Worm (Caenorhabditis elegans) whole organism, early embryonic: ENCODE measurements around the gene F09C6.13.

Experiments used
- B0310.2 ChIP-seq: sonication (generic microtip); optimal IDR thresholded peaks from 2 replicates; lab custom pipeline; 2016; ENCODE audit warnings: mild to moderate bottlenecking, missing genetic modification characterization, missing compliant biosample characterization
- F13C5.2 ChIP-seq: sonication (generic microtip); optimal IDR thresholded peaks from 2 replicates; lab custom pipeline; 2017; ENCODE audit warnings: mild to moderate bottlenecking, missing genetic modification characterization, inconsistent platforms, missing compliant biosample characterization
- aly-1 ChIP-seq: sonication (generic microtip); optimal IDR thresholded peaks from 2 replicates; lab custom pipeline; 2016; ENCODE audit warnings: missing genetic modification characterization, missing compliant biosample characterization
- ama-1 ChIP-seq: fragments of 150-350 bp; optimal IDR thresholded peaks from 2 replicates; lab custom pipeline; 2014
- ceh-13 ChIP-seq: fragments of 200-800 bp; sonication (Bioruptor generic); optimal IDR thresholded peaks from 2 replicates; lab custom pipeline; 2018; ENCODE audit warnings: mild to moderate bottlenecking, missing genetic modification characterization, missing compliant biosample characterization
- ceh-36 ChIP-seq: sonication (generic microtip); optimal IDR thresholded peaks from 2 replicates; lab custom pipeline; 2016; ENCODE audit warnings: missing genetic modification characterization, inconsistent platforms, missing compliant biosample characterization
- ets-7 ChIP-seq: sonication (generic microtip); optimal IDR thresholded peaks from 2 replicates; lab custom pipeline; 2016; ENCODE audit warnings: missing genotype, missing genetic modification characterization, missing compliant biosample characterization
- flt-1 ChIP-seq: fragments of 200-800 bp; sonication (Bioruptor generic); IDR thresholded peaks from 2 replicates; pipeline ENCODE4 v1.3.6; 2022; ENCODE audit warnings: missing genetic modification characterization, missing compliant biosample characterization
- hmbx-1 ChIP-seq: sonication (generic microtip); optimal IDR thresholded peaks from 2 replicates; lab custom pipeline; 2016; ENCODE audit warnings: mild to moderate bottlenecking, missing genetic modification characterization, missing compliant biosample characterization
- hmg-4 ChIP-seq: fragments of 200-800 bp; sonication (Bioruptor generic); optimal IDR thresholded peaks from 2 replicates; lab custom pipeline; 2018; ENCODE audit warnings: mild to moderate bottlenecking, missing genetic modification characterization, missing compliant biosample characterization
- hnd-1 ChIP-seq: sonication (generic microtip); optimal IDR thresholded peaks from 2 replicates; lab custom pipeline; 2016; ENCODE audit warnings: missing genetic modification characterization, missing compliant biosample characterization
- pes-1 ChIP-seq: fragments of 200-800 bp; sonication (Bioruptor generic); IDR thresholded peaks from 2 replicates; pipeline ENCODE4 v1.3.6; 2022; ENCODE audit warnings: missing genetic modification reagents, missing genetic modification characterization, missing compliant biosample characterization
- scrt-1 ChIP-seq: fragments of 200-800 bp; sonication (Bioruptor generic); IDR thresholded peaks from 2 replicates; pipeline ENCODE4 v1.3.6; 2022; ENCODE audit warnings: missing genetic modification characterization, missing compliant biosample characterization
- sea-1 ChIP-seq: fragments of 200-800 bp; sonication (Bioruptor generic); conservative IDR thresholded peaks from 2 replicates; pipeline ENCODE4 v1.3.6; 2022; ENCODE audit warnings: missing genetic modification characterization, missing compliant biosample characterization
- tbx-11 ChIP-seq: fragments of 200-800 bp; sonication (Bioruptor generic); IDR thresholded peaks from 2 replicates; pipeline ENCODE4 v1.3.6; 2022; ENCODE audit warnings: missing genetic modification characterization, missing compliant biosample characterization
- tbx-37 ChIP-seq: fragments of 200-800 bp; sonication (Bioruptor generic); conservative IDR thresholded peaks from 2 replicates; pipeline ENCODE4 v1.3.6; 2022; ENCODE audit warnings: missing genetic modification reagents, missing genetic modification characterization, missing compliant biosample characterization
- tra-4 ChIP-seq: sonication (generic microtip); optimal IDR thresholded peaks from 2 replicates; lab custom pipeline; 2017; ENCODE audit warnings: missing genetic modification characterization, missing compliant biosample characterization

Gene F09C6.13

ce11 chrV:16911934-16912333 is 27.1 kb downstream of the F09C6.13 start, which contains the start of gene nhr-116:
TSS of gene nhr-116 (plus strand) at chrV:16912234.
- TF ChIP-seq ceh-13 (GFP tag; lab: Kevin White, UChicago) (no peak), ama-1 (lab: Kevin White, UChicago) (no peak), hmg-4 (GFP tag; lab: Kevin White, UChicago) (no peak), aly-1 (tag; lab: Kevin White, UChicago) (no peak)

- no peak for TF ChIP-seq tbx-37 (GFP tag; lab: Robert Waterston, UW)
- TF ChIP-seq scrt-1: no peak
- no peak for TF ChIP-seq ceh-13 (GFP tag; lab: Kevin White, UChicago)
These were observed 31.2 kb downstream of the F09C6.13 start, which contains the start of gene F09C6.10 for ce11 chrV:16916079-16916478. TSS of gene F09C6.10 (minus strand) at chrV:16916179.

ce11 chrV:16918378-16918777 is 33.5 kb downstream of the F09C6.13 start, which contains the start of the genes fbxa-206 and Y102A5C.2:
TSS of gene fbxa-206 (minus strand) at chrV:16918478.
TSS of gene Y102A5C.2 (plus strand) at chrV:16918731.
- no peak for TF ChIP-seq ceh-36
- TF ChIP-seq tbx-37 (GFP tag; lab: Robert Waterston, UW): no peak
- TF ChIP-seq aly-1 (tag; lab: Kevin White, UChicago): no peak
- no peak for TF ChIP-seq flt-1 (GFP tag; lab: Robert Waterston, UW)
- no peak for TF ChIP-seq ceh-13 (GFP tag; lab: Kevin White, UChicago)
- TF ChIP-seq tra-4: no peak

- no peak for TF ChIP-seq scrt-1
- TF ChIP-seq tra-4: no peak
- no peak for TF ChIP-seq hmg-4 (GFP tag; lab: Kevin White, UChicago)
- TF ChIP-seq ceh-13 (GFP tag; lab: Kevin White, UChicago): no peak
- no peak for TF ChIP-seq aly-1 (tag; lab: Kevin White, UChicago)
- TF ChIP-seq sea-1 (GFP tag; lab: Robert Waterston, UW): no peak
- no peak for TF ChIP-seq tbx-37 (GFP tag; lab: Robert Waterston, UW)
- no peak for TF ChIP-seq B0310.2
- TF ChIP-seq ets-7 (tag; lab: Kevin White, UChicago): no peak
- TF ChIP-seq hnd-1 (tag; lab: Kevin White, UChicago): no peak
- TF ChIP-seq flt-1 (GFP tag; lab: Robert Waterston, UW): no peak
- no peak for TF ChIP-seq tbx-11 (GFP tag; lab: Robert Waterston, UW)
- TF ChIP-seq ceh-36: no peak
- TF ChIP-seq ama-1 (lab: Kevin White, UChicago): no peak
- no peak for TF ChIP-seq hmbx-1 (tag; lab: Kevin White, UChicago)
- no peak for TF ChIP-seq pes-1 (GFP tag; lab: Robert Waterston, UW)
These were observed 34.8 kb downstream of the F09C6.13 start for ce11 chrV:16919675-16920074.

- TF ChIP-seq F13C5.2 (tag; lab: Kevin White, UChicago) (no peak), aly-1 (tag; lab: Kevin White, UChicago) (no peak)
These were observed 37.1 kb downstream of the F09C6.13 start, which contains the start of gene Y102A5C.4 for ce11 chrV:16921952-16922351. TSS of gene Y102A5C.4 (plus strand) at chrV:16922252.

- TF ChIP-seq hnd-1 (tag; lab: Kevin White, UChicago): no peak
- TF ChIP-seq sea-1 (GFP tag; lab: Robert Waterston, UW): no peak
- TF ChIP-seq aly-1 (tag; lab: Kevin White, UChicago): no peak
- no peak for TF ChIP-seq scrt-1
- TF ChIP-seq tbx-37 (GFP tag; lab: Robert Waterston, UW): no peak
- TF ChIP-seq pes-1 (GFP tag; lab: Robert Waterston, UW): no peak
- TF ChIP-seq ama-1 (lab: Kevin White, UChicago): no peak
- no peak for TF ChIP-seq hmg-4 (GFP tag; lab: Kevin White, UChicago)
- TF ChIP-seq tbx-11 (GFP tag; lab: Robert Waterston, UW): no peak
- no peak for TF ChIP-seq hmbx-1 (tag; lab: Kevin White, UChicago)
- no peak for TF ChIP-seq ets-7 (tag; lab: Kevin White, UChicago)
- no peak for TF ChIP-seq tra-4
- TF ChIP-seq flt-1 (GFP tag; lab: Robert Waterston, UW): no peak
- no peak for TF ChIP-seq ceh-13 (GFP tag; lab: Kevin White, UChicago)
- no peak for TF ChIP-seq ceh-36
- no peak for TF ChIP-seq F13C5.2 (tag; lab: Kevin White, UChicago)
- no peak for TF ChIP-seq B0310.2
These were observed 42.5 kb downstream of the F09C6.13 start, which contains the start of gene Y102A5C.36 for ce11 chrV:16927345-16927744. TSS of gene Y102A5C.36 (minus strand) at chrV:16927445.
